Worm (Caenorhabditis elegans): ENCODE data around the gene dmsr-10.

The dmsr-10 gene

DNA sequence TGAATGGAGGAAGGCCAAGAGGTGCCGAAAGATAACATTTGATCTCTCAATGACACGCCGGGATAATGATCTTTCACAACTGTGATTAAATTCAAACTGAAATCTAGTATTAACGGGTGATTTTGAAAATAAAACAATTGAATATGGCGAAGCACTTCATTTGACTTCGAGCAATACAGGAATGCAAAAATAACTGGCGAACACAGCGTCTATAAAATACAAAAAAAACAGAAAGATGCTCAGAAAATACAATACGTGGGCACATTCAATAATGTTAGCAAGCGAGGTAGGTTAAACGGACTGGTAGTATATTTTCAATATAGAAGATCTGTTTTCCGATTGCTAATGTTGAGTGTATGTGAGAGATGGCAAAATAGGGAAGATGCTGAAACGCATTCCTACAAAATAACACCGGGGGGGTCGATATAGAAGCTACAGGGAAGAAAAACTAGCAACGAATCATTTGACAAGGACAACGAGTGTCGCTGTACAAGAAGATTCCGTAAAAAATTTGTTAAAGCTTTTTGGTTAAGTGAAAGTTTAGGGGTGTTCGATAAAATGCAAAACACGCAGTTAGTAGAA is 18.6 kb downstream of the dmsr-10 start:
- TF ChIP-seq nhr-28 (tag; optimal IDR thresholded peaks at IDR 0.05), result no peak
- TF ChIP-seq nhr-76 (tag; optimal IDR thresholded peaks at IDR 0.05), result no peak
- TF ChIP-seq nhr-77 (tag; optimal IDR thresholded peaks at IDR 0.05), result no peak
- TF ChIP-seq ceh-28 (tag; optimal IDR thresholded peaks at IDR 0.05), result no peak
- no peak for TF ChIP-seq tbx-2 (tag; optimal IDR thresholded peaks at IDR 0.05)
- TF ChIP-seq pqm-1 (tag; optimal IDR thresholded peaks at IDR 0.05), result no peak

DNA sequence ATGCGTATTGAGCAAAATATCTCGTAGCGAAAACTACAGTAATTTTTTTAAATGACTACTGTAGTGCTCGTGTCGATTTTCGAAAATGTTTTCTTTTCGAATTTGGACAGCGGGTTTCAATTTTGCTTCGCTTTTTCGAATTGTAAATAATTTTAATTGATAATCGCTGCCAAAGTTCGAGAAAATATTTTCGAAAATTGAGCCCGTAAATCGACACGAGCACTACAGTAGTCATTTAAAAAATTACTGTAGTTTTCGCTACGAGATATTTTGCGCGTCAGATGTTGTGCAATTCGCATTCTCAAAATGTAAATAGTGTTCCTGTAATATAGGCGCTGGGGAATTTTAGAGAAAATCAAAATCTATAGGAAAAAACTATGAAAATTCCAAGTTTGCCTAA is 19.5 kb downstream of the dmsr-10 start:
- TF ChIP-seq unc-62 (GFP tag; optimal IDR thresholded peaks at IDR 0.05) (no peak), aly-2 (tag; optimal IDR thresholded peaks at IDR 0.05) (no peak), ceh-16 (tag; optimal IDR thresholded peaks at IDR 0.05) (no peak), nhr-76 (tag; optimal IDR thresholded peaks at IDR 0.05) (no peak), mml-1 (tag; optimal IDR thresholded peaks at IDR 0.05) (no peak), eor-1 (tag; optimal IDR thresholded peaks at IDR 0.05) (no peak), sea-2 (GFP tag; optimal IDR thresholded peaks at IDR 0.05) (no peak)

DNA sequence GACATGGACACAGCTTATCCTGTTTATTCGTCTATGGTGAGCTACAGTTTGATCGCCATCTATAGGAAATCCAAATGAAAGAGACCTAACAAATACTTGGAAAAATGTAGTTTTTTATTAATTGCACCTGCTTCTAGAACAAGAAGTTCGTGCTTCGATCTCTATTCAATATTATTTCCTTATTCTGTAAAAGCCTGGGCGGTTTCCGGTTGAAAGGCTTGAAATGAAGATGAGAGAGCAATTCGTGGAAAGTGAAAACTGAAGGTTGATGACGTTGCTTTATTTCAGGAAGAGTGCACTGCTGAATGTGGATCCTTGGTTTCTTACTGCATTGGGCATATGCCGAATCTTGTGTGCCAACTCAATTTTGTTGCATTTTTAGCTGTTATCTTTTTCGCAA is 21.1 kb downstream of the dmsr-10 start:
- TF ChIP-seq unc-39 (tag; optimal IDR thresholded peaks at IDR 0.05), result no peak
- TF ChIP-seq ZK546.5 (tag; optimal IDR thresholded peaks at IDR 0.05), result no peak
- TF ChIP-seq lin-39 (tag; optimal IDR thresholded peaks at IDR 0.05), result no peak

DNA sequence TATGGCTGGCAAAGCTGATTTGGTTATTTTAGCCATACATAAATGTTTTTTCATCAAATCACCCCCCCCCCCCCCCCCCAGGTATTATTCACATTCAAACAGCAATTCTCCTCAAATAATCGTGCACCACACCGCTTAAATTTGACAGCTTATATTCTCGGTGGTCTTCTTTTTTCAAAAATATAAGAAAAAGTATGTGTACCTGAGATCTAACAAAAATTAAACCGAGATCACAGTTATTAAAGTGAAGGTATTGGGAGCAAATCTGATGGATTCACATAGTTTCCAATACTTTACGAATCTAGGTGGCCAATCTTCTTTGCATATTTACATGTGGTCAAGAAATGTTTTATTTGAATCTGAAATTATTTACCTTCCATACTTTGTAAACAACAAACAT is 21.6 kb downstream of the dmsr-10 start, which contains the start of gene ZC404.15:
Gene ZC404.15, plus strand, starts transcription at position 301 of the 400 bp plus-strand sequence.
- TF ChIP-seq egl-5 (tag; optimal IDR thresholded peaks at IDR 0.05), result no peak
- no peak for TF ChIP-seq ztf-4 (tag; optimal IDR thresholded peaks at IDR 0.05)
- TF ChIP-seq nhr-25 (tag; optimal IDR thresholded peaks at IDR 0.05), result no peak
- TF ChIP-seq nhr-43 (tag; optimal IDR thresholded peaks at IDR 0.05; ENCODE audit: poor library complexity, severe bottlenecking), result no peak
- TF ChIP-seq hmg-11 (tag; optimal IDR thresholded peaks at IDR 0.05), result no peak
- TF ChIP-seq elt-3 (tag; optimal IDR thresholded peaks at IDR 0.05), result no peak
- TF ChIP-seq nhr-67 (tag; optimal IDR thresholded peaks at IDR 0.05), result no peak
- no peak for TF ChIP-seq elt-2 (tag; optimal IDR thresholded peaks at IDR 0.05)
- TF ChIP-seq elt-1 (tag; optimal IDR thresholded peaks at IDR 0.05), result no peak
- no peak for TF ChIP-seq lsy-12 (tag; optimal IDR thresholded peaks at IDR 0.05)
- no peak for TF ChIP-seq fos-1 (tag; optimal IDR thresholded peaks at IDR 0.05)
- TF ChIP-seq ZK546.5 (tag; optimal IDR thresholded peaks at IDR 0.05), result no peak

DNA sequence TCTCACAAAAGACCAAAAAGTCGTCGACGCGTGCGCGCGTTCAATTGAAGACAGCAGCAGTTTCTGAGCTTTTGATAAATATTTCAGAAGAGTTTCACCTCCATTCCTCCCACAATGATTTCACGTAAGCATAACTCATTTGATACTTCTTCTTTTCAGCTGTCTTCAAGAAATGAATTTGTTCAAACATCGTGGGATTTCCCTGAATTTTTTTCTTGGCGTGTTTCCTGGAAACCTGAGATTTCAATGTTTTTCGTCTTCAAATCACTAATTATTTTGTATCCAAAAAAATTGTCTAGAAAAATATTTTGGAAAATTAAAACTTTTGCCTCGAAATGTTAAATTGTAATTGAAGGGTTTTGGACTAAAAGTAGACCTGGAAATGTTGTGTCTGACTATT is 23.3 kb downstream of the dmsr-10 start:
- TF ChIP-seq nhr-67 (tag; optimal IDR thresholded peaks at IDR 0.05) (no peak), jun-1 (tag; optimal IDR thresholded peaks at IDR 0.05) (no peak), aly-2 (tag; optimal IDR thresholded peaks at IDR 0.05) (no peak), ztf-4 (tag; optimal IDR thresholded peaks at IDR 0.05) (no peak), ceh-82 (tag; optimal IDR thresholded peaks at IDR 0.05) (no peak), zag-1 (tag; optimal IDR thresholded peaks at IDR 0.05) (no peak), mdl-1 (tag; optimal IDR thresholded peaks at IDR 0.05) (no peak), nhr-23 (tag; optimal IDR thresholded peaks at IDR 0.05) (no peak)

DNA sequence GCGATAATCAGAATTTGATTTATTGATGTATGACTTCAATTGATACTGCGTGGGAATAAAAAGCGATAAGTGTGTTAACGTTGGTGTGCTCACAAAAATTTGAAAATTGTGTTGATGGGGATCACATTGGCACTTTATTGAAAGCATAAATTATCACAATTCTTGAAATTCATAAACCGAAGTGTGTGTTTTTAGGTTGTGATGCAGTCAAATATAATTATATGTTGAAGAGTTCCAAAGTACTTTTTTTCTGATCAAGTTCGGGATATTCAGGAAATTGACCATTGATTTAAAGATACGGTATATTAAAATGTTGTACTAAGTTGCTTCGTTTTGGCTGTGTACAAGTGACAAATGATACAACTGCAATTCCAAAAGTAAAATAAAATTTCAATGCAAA is 26.0 kb downstream of the dmsr-10 start, which contains the start of gene srh-28:
Gene srh-28, minus strand, starts transcription at position 101 of the 400 bp plus-strand sequence.
- TF ChIP-seq nhr-28 (tag; optimal IDR thresholded peaks at IDR 0.05), result no peak
- no peak for TF ChIP-seq elt-3 (tag; optimal IDR thresholded peaks at IDR 0.05)
- TF ChIP-seq elt-1 (tag; optimal IDR thresholded peaks at IDR 0.05), result no peak
- no peak for TF ChIP-seq nhr-77 (tag; optimal IDR thresholded peaks at IDR 0.05)
- no peak for TF ChIP-seq fkh-10 (GFP tag; optimal IDR thresholded peaks at IDR 0.05)
- no peak for TF ChIP-seq mml-1 (tag; optimal IDR thresholded peaks at IDR 0.05)

Measured in whole organism, L3 larva.